Worm (Caenorhabditis elegans): ENCODE measurements around the gene mlc-4.

mlc-4 gene

ce11 chrIII:3400444-3400843, 6.9 kb upstream of the mlc-4 start:
- no peak for TF ChIP-seq hlh-8 (tag; optimal IDR thresholded peaks at IDR 0.05)
- TF ChIP-seq nhr-232 (tag; optimal IDR thresholded peaks at IDR 0.05), result no peak
- TF ChIP-seq tbx-2 (tag; optimal IDR thresholded peaks at IDR 0.05), result no peak
- TF ChIP-seq pha-4 (tag; optimal IDR thresholded peaks at IDR 0.05), result no peak
- TF ChIP-seq pag-3 (tag; optimal IDR thresholded peaks at IDR 0.05; ENCODE audit: borderline replicate concordance), result no peak
- TF ChIP-seq ceh-9 (tag; optimal IDR thresholded peaks at IDR 0.05), result no peak
- TF ChIP-seq C38D4.7 (GFP tag; optimal IDR thresholded peaks at IDR 0.05), result no peak
- TF ChIP-seq sox-2 (GFP tag; IDR thresholded peaks at IDR 0.05), result no peak

DNA sequence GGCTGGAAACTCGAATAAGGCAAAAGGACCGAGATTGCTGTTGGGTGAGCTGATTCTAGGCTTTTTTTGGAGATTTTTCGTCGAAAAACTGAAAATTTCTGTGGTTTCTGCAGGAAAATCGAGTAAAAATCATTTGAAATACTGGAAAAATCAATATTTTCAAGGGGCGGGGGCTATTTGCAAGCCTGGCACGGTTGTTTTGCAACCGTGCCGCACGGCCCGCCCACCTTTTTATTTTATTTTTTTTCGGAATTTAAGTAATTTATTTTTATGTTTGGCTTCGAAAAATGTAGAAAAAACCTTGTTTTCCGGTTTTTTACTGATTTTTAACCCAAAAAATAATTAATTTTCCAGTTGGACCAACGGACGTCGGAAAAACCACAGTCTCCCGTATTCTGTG, 4.9 kb upstream of the mlc-4 start:
- no peak for TF ChIP-seq ets-4 (tag; optimal IDR thresholded peaks at IDR 0.05)
- peak; percentile 29 for TF ChIP-seq ceh-48 (tag; optimal IDR thresholded peaks at IDR 0.05)
- TF ChIP-seq ama-1 (optimal IDR thresholded peaks at IDR 0.05), result no peak
- TF ChIP-seq Y22D7AL.16 (tag; optimal IDR thresholded peaks at IDR 0.05), result no peak

ce11 chrIII:3397678-3398077, 4.1 kb upstream of the mlc-4 start, which contains the start of gene clpf-1:
Gene clpf-1 (plus strand): TSS chrIII:3397743.
- no peak for TF ChIP-seq ceh-34 (tag; optimal IDR thresholded peaks at IDR 0.05)
- no peak for TF ChIP-seq mec-3 (tag; optimal IDR thresholded peaks at IDR 0.05; ENCODE audit: borderline replicate concordance)
- no peak for TF ChIP-seq tbx-7 (tag; optimal IDR thresholded peaks at IDR 0.05)
- TF ChIP-seq gmeb-2 (tag; optimal IDR thresholded peaks at IDR 0.05), result no peak
- no peak for TF ChIP-seq pha-4 (tag; optimal IDR thresholded peaks at IDR 0.05)
- TF ChIP-seq pqm-1 (tag; optimal IDR thresholded peaks at IDR 0.05), result no peak
- TF ChIP-seq ceh-14 (tag; optimal IDR thresholded peaks at IDR 0.05), result no peak
- no peak for TF ChIP-seq K09A11.1 (tag; optimal IDR thresholded peaks at IDR 0.05; ENCODE audit: insufficient read depth)
- no peak for TF ChIP-seq ceh-18 (tag; optimal IDR thresholded peaks at IDR 0.05)
- no peak for TF ChIP-seq ceh-45 (GFP tag; IDR thresholded peaks at IDR 0.05)
- no peak for TF ChIP-seq hlh-15 (tag; optimal IDR thresholded peaks at IDR 0.05)
- no peak for TF ChIP-seq nfya-1 (tag; optimal IDR thresholded peaks at IDR 0.05)
- no peak for TF ChIP-seq pros-1 (tag; optimal IDR thresholded peaks at IDR 0.05)
- TF ChIP-seq hlh-8 (tag; optimal IDR thresholded peaks at IDR 0.05), result no peak
- TF ChIP-seq sox-2 (GFP tag; IDR thresholded peaks at IDR 0.05), result no peak
- TF ChIP-seq C38D4.7 (GFP tag; optimal IDR thresholded peaks at IDR 0.05), result no peak
- TF ChIP-seq lin-11 (tag; optimal IDR thresholded peaks at IDR 0.05), result no peak

DNA sequence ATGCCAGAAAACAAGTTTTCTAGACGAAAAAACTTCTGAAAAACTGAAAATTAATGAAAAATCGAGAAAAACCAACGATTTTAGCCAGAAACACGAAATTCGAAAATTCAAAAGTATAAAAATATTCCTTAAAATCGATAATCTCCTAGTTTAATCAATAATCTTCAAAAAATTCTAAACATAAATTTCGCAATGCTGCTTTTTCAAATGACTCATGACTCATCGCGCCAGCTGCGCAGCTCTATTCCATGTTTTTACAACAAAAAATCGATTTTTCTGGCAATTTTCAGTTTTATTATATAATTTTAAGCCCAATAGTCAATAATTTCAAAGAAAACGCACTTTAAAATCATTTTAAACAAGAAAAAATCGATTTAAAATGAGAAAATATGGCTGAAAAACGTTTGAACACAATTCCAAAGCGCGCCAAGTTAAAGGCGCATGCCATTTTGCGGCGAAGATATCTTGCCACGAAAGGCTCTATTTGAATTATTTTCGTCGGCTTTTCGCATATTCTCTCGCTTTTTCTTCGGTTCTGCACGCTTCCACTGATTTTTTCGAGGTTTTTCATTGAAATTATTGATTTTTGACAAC, 2.4 kb upstream of the mlc-4 start, which contains the start of gene cri-3:
Gene cri-3 (plus strand): TSS at position 482 of the 594 bp plus-strand sequence.
- TF ChIP-seq ceh-48 (tag; optimal IDR thresholded peaks at IDR 0.05), result no peak
- peak; percentile 10 for TF ChIP-seq unc-42 (tag; optimal IDR thresholded peaks at IDR 0.05)
- TF ChIP-seq sox-4 (tag; optimal IDR thresholded peaks at IDR 0.05), result no peak
- TF ChIP-seq ttx-3 (tag; optimal IDR thresholded peaks at IDR 0.05), result no peak
- TF ChIP-seq sdc-2 (tag; optimal IDR thresholded peaks at IDR 0.05), result no peak
- no peak for TF ChIP-seq ceh-22 (tag; optimal IDR thresholded peaks at IDR 0.05)

ce11 chrIII:3395112-3395511, 1.5 kb upstream of the mlc-4 start:
- TF ChIP-seq pha-2 (tag; optimal IDR thresholded peaks at IDR 0.05), result no peak

ce11 chrIII:3390144-3390543, 3.4 kb downstream of the mlc-4 start:
- TF ChIP-seq zip-5 (tag; optimal IDR thresholded peaks at IDR 0.05), result no peak
- no peak for TF ChIP-seq ceh-14 (tag; optimal IDR thresholded peaks at IDR 0.05)
- TF ChIP-seq ceh-19 (GFP tag; optimal IDR thresholded peaks at IDR 0.05), result no peak
- no peak for TF ChIP-seq hlh-13 (GFP tag; optimal IDR thresholded peaks at IDR 0.05)
- no peak for TF ChIP-seq eyg-1 (tag; optimal IDR thresholded peaks at IDR 0.05)
- TF ChIP-seq pqm-1 (tag; optimal IDR thresholded peaks at IDR 0.05), result no peak
- no peak for TF ChIP-seq K02D7.2 (tag; optimal IDR thresholded peaks at IDR 0.05)
- TF ChIP-seq dve-1 (tag; optimal IDR thresholded peaks at IDR 0.05), result no peak
- no peak for TF ChIP-seq C08G9.2 (tag; optimal IDR thresholded peaks at IDR 0.05)
- TF ChIP-seq ama-1 (optimal IDR thresholded peaks at IDR 0.05), result no peak
- no peak for TF ChIP-seq ztf-16 (tag; optimal IDR thresholded peaks at IDR 0.05)
- no peak for TF ChIP-seq elt-4 (tag; optimal IDR thresholded peaks at IDR 0.05)
- TF ChIP-seq ttx-3 (tag; optimal IDR thresholded peaks at IDR 0.05), result no peak
- TF ChIP-seq ets-4 (tag; optimal IDR thresholded peaks at IDR 0.05), result no peak
- no peak for TF ChIP-seq ceh-18 (tag; optimal IDR thresholded peaks at IDR 0.05)
- TF ChIP-seq F13H6.1 (tag; optimal IDR thresholded peaks at IDR 0.05), result no peak
- TF ChIP-seq fkh-10 (GFP tag; optimal IDR thresholded peaks at IDR 0.05), result no peak
- no peak for TF ChIP-seq npax-4 (tag; optimal IDR thresholded peaks at IDR 0.05)

Measured in whole organism, late embryonic.